Fruit fly (Drosophila melanogaster): ENCODE measurements around the gene CG5644.

- TF ChIP-seq CG8478 (optimal IDR thresholded peaks at IDR 0.05) (no peak), CTCF (optimal IDR thresholded peaks at IDR 0.05) (no peak)
These were observed 30.1 kb upstream of the CG5644 start, which contains the start of gene CG5194 for dm6 chr3L:9009738-9010137.

Data from S2 (cell line).